Fruit fly (Drosophila melanogaster): ENCODE measurements around the gene Gr85a.

DNA sequence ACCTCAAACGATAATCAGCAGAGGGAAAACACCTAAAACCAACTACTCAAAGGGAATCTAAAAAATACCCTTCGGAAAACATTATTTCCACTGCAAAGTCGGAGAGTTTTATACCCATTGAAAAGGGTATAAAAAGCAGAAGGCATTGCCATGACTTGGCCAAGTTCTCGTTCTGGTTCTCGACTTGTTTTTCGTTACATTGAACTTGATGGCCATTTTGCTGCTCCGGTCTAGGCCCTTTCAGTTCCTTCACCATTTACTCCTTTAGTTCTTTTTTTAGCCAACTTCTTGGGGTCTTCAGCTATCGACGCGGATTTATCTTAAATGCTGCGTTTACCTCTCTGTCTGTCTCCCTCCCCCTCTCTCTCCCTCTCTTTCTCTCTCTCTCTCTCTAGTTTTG is 36.7 kb downstream of the Gr85a start:
- no peak for TF ChIP-seq usp (GFP tag; optimal IDR thresholded peaks at IDR 0.05)
- peak in 1 of 2 experiments; percentile 63 for TF ChIP-seq EcR (GFP tag; optimal IDR thresholded peaks at IDR 0.05)
- TF ChIP-seq Dll (optimal IDR thresholded peaks at IDR 0.05): no peak

All from whole organism.